Worm (Caenorhabditis elegans) whole organism, L2 larva: ENCODE data around the gene nep-11.

Source experiments
- F13H6.1 ChIP-seq: sonication (generic microtip); optimal IDR thresholded peaks from 2 replicates; lab custom pipeline; 2016; ENCODE audit warnings: missing genetic modification characterization, missing compliant biosample characterization
- alr-1 ChIP-seq: fragments of 150-350 bp; optimal IDR thresholded peaks from 2 replicates; lab custom pipeline; 2014; ENCODE audit warnings: missing biosample characterization, missing genetic modification characterization
- elt-1 ChIP-seq: fragments of 150-350 bp; optimal IDR thresholded peaks from 2 replicates; lab custom pipeline; 2014; ENCODE audit warnings: missing biosample characterization, missing genetic modification characterization
- elt-3 ChIP-seq: sonication (generic microtip); optimal IDR thresholded peaks from 2 replicates; lab custom pipeline; 2017; ENCODE audit warnings: missing biosample characterization, missing genetic modification characterization
- lin-39 ChIP-seq: fragments of 150-350 bp; optimal IDR thresholded peaks from 2 replicates; lab custom pipeline; 2014; ENCODE audit warnings: missing biosample characterization, missing genetic modification reagents, missing genetic modification characterization
- lsy-2 ChIP-seq, 2 experiments: fragments of 150-350 bp in 1 of 2; sonication (generic microtip) in 1 of 2; optimal IDR thresholded peaks; 2 replicates each; lab custom pipeline; 2014 to 2017; ENCODE audit warnings: missing biosample characterization in 2 of 2, missing genetic modification characterization in 2 of 2
- nhr-11 ChIP-seq: fragments of 150-350 bp; optimal IDR thresholded peaks from 2 replicates; lab custom pipeline; 2014; ENCODE audit warnings: missing biosample characterization, missing genetic modification characterization
- nhr-129 ChIP-seq: fragments of 150-350 bp; optimal IDR thresholded peaks from 2 replicates; lab custom pipeline; 2014; ENCODE audit warnings: missing biosample characterization, missing genetic modification characterization
- nhr-237 ChIP-seq: fragments of 150-350 bp; optimal IDR thresholded peaks from 2 replicates; lab custom pipeline; 2014; ENCODE audit warnings: missing biosample characterization, missing genetic modification characterization
- nhr-25 ChIP-seq: fragments of 150-350 bp; sonication (generic microtip); optimal IDR thresholded peaks from 3 replicates; lab custom pipeline; 2014; ENCODE audit warnings: missing biosample characterization, missing genetic modification characterization
- snpc-4 ChIP-seq: fragments of 150-350 bp; optimal IDR thresholded peaks from 2 replicates; lab custom pipeline; 2014; ENCODE audit warnings: missing biosample characterization, missing genetic modification characterization
- zag-1 ChIP-seq: fragments of 150-350 bp; optimal IDR thresholded peaks from 2 replicates; lab custom pipeline; 2014; ENCODE audit warnings: missing biosample characterization, missing genetic modification characterization

- TF ChIP-seq lin-39, result no peak
- TF ChIP-seq lsy-2 (tag; optimal IDR thresholded peaks at IDR 0.05; lab: Kevin White, UChicago), result no peak
- no peak for TF ChIP-seq zag-1 (tag; lab: Kevin White, UChicago)
- no peak for TF ChIP-seq nhr-25 (tag; lab: Kevin White, UChicago)
- no peak for TF ChIP-seq nhr-129 (tag; lab: Kevin White, UChicago)
- TF ChIP-seq nhr-237 (tag; lab: Kevin White, UChicago), result no peak
- peak; percentile 59 for TF ChIP-seq snpc-4 (tag; lab: Kevin White, UChicago)
- no peak for TF ChIP-seq elt-1
- no peak for TF ChIP-seq F13H6.1 (tag; lab: Kevin White, UChicago)
- no peak for TF ChIP-seq elt-3
- TF ChIP-seq nhr-11 (tag; lab: Kevin White, UChicago), result no peak
- no peak for TF ChIP-seq alr-1 (tag; lab: Kevin White, UChicago)
Measured at ce11 chrII:3439842-3440640, 14.7 kb upstream of the nep-11 start.
